Worm (Caenorhabditis elegans) whole organism, midembryonic: Measurements from ENCODE around the gene srv-29.

Experiments used
- T22C8.4 ChIP-seq: fragments of 200-800 bp; sonication (Bioruptor generic); IDR thresholded peaks from 2 replicates; pipeline ENCODE4 v1.3.6; 2022; ENCODE audit warnings: missing genetic modification characterization, missing compliant biosample characterization
- cog-1 ChIP-seq: sonication (generic microtip); optimal IDR thresholded peaks from 2 replicates; lab custom pipeline; 2016; ENCODE audit warnings: missing genetic modification characterization, missing compliant biosample characterization
- flt-1 ChIP-seq: fragments of 200-800 bp; sonication (Bioruptor generic); IDR thresholded peaks from 2 replicates; pipeline ENCODE4 v1.3.6; 2022; ENCODE audit warnings: missing genetic modification characterization, missing compliant biosample characterization
- klf-2 ChIP-seq: fragments of 200-800 bp; sonication (Bioruptor generic); conservative IDR thresholded peaks from 2 replicates; pipeline ENCODE4 v1.3.6; 2022; ENCODE audit warnings: missing genetic modification reagents, missing genetic modification characterization, missing compliant biosample characterization
- med-1 ChIP-seq: sonication (generic microtip); optimal IDR thresholded peaks from 2 replicates; lab custom pipeline; 2017; ENCODE audit warnings: missing genetic modification characterization, mild to moderate bottlenecking, missing compliant biosample characterization, antibody characterized with exemption, missing genetic modification reagents; ENCODE audit not compliant: insufficient read depth
- ref-1 ChIP-seq: fragments of 200-800 bp; sonication (Bioruptor generic); conservative IDR thresholded peaks from 2 replicates; pipeline ENCODE4 v1.3.6; 2022; ENCODE audit warnings: missing genetic modification reagents, missing genetic modification characterization, missing compliant biosample characterization
- tab-1 ChIP-seq: fragments of 200-800 bp; sonication (Bioruptor generic); IDR thresholded peaks from 2 replicates; pipeline ENCODE4 v1.3.6; 2022; ENCODE audit warnings: missing genetic modification characterization, missing compliant biosample characterization
- ztf-23 ChIP-seq: fragments of 200-800 bp; sonication (Bioruptor generic); IDR thresholded peaks from 2 replicates; pipeline ENCODE4 v1.3.6; 2022; ENCODE audit warnings: missing genetic modification reagents, missing genetic modification characterization, missing compliant biosample characterization
- ztf-29 ChIP-seq: fragments of 200-800 bp; sonication (Bioruptor generic); IDR thresholded peaks from 2 replicates; pipeline ENCODE4 v1.3.6; 2022; ENCODE audit warnings: missing genetic modification reagents, missing genetic modification characterization, missing compliant biosample characterization

Gene srv-29

DNA sequence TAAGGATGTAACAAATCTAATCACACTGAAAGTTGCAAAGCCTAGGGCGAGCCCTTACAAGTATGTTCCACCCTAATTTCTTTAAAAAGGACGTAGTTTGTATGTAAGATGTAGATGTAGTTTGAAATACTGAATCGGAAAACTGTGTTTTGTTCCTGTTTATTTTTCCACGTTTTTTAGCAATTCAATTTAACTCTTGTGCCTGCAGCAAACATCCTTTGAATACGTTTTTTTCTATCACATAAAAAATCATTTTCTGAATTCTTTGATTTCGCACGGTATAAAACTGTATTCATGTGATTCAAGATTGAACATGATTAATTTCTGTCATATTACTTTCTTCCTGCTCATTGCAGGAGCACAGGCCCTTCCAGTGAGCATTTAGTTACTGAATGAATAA is 26.4 kb downstream of the srv-29 start, which contains the start of gene F58F9.9:
Gene F58F9.9 (plus strand): TSS at position 301 of the 400 bp plus-strand sequence.
- no peak for TF ChIP-seq tab-1
- TF ChIP-seq cog-1 (tag; lab: Kevin White, UChicago), result no peak
- TF ChIP-seq med-1 (GFP tag; lab: Kevin White, UChicago), result no peak
- no peak for TF ChIP-seq ztf-29 (GFP tag; lab: Robert Waterston, UW)
- TF ChIP-seq flt-1 (GFP tag; lab: Robert Waterston, UW), result no peak
- no peak for TF ChIP-seq ztf-23 (GFP tag; lab: Robert Waterston, UW)
- no peak for TF ChIP-seq ref-1 (GFP tag; lab: Robert Waterston, UW)
- TF ChIP-seq T22C8.4 (GFP tag; lab: Robert Waterston, UW), result no peak
- TF ChIP-seq klf-2, result no peak

ce11 chrIV:6237508-6238227 is 28.7 kb downstream of the srv-29 start, which contains the start of the genes F58F9.6 and F58F9.8:
F58F9.6 (minus strand) TSS chrIV:6237608.
F58F9.8 (plus strand) TSS chrIV:6238177.
- TF ChIP-seq ztf-23 (GFP tag; lab: Robert Waterston, UW) (no peak), klf-2 (no peak)

- TF ChIP-seq ztf-23 (GFP tag; lab: Robert Waterston, UW) (no peak), T22C8.4 (GFP tag; lab: Robert Waterston, UW) (no peak), med-1 (GFP tag; lab: Kevin White, UChicago) (no peak), flt-1 (GFP tag; lab: Robert Waterston, UW) (no peak), ztf-29 (GFP tag; lab: Robert Waterston, UW) (no peak), klf-2 (no peak), cog-1 (tag; lab: Kevin White, UChicago) (no peak), tab-1 (no peak), ref-1 (GFP tag; lab: Robert Waterston, UW) (no peak)
Observed at ce11 chrIV:6232769-6233290, 33.6 kb downstream of the srv-29 start, which contains the start of gene F58F9.3. F58F9.3 (plus strand) TSS chrIV:6233240.

- no peak for TF ChIP-seq T22C8.4 (GFP tag; lab: Robert Waterston, UW)
- TF ChIP-seq med-1 (GFP tag; lab: Kevin White, UChicago), result no peak
- no peak for TF ChIP-seq cog-1 (tag; lab: Kevin White, UChicago)
- no peak for TF ChIP-seq ztf-29 (GFP tag; lab: Robert Waterston, UW)
- no peak for TF ChIP-seq ref-1 (GFP tag; lab: Robert Waterston, UW)
- no peak for TF ChIP-seq klf-2
- TF ChIP-seq ztf-23 (GFP tag; lab: Robert Waterston, UW), result no peak
- TF ChIP-seq tab-1, result no peak
- no peak for TF ChIP-seq flt-1 (GFP tag; lab: Robert Waterston, UW)
Observed at ce11 chrIV:6230560-6231073, 35.8 kb downstream of the srv-29 start, which contains the start of gene F58F9.4. F58F9.4 (plus strand) TSS chrIV:6231023.

DNA sequence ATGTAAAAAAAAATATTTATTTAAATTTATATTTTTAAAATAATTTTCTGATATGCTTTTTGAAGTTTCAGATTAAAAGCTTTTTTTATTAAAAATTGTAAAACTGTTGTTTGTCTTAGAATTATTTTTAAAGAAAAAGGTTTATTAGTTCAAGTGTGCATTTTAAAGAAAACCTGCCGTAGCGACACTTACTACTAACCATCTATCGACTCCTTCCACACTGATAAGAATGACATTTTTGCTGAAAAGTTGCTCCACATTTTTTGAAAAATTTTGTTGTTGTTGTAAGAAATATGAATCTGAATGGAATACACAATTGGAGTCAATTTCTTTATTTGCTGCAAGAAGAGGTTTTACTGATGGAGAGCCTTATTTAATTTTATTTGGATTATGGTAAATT is 38.4 kb downstream of the srv-29 start, which contains the start of gene C49A9.1:
Gene C49A9.1 (plus strand): TSS at position 217 of the 400 bp plus-strand sequence.
- no peak for TF ChIP-seq flt-1 (GFP tag; lab: Robert Waterston, UW)
- no peak for TF ChIP-seq tab-1
- TF ChIP-seq ztf-29 (GFP tag; lab: Robert Waterston, UW), result no peak
- no peak for TF ChIP-seq ztf-23 (GFP tag; lab: Robert Waterston, UW)
- no peak for TF ChIP-seq ref-1 (GFP tag; lab: Robert Waterston, UW)
- no peak for TF ChIP-seq klf-2
- TF ChIP-seq T22C8.4 (GFP tag; lab: Robert Waterston, UW), result no peak
- TF ChIP-seq med-1 (GFP tag; lab: Kevin White, UChicago), result no peak
- TF ChIP-seq cog-1 (tag; lab: Kevin White, UChicago), result no peak

DNA sequence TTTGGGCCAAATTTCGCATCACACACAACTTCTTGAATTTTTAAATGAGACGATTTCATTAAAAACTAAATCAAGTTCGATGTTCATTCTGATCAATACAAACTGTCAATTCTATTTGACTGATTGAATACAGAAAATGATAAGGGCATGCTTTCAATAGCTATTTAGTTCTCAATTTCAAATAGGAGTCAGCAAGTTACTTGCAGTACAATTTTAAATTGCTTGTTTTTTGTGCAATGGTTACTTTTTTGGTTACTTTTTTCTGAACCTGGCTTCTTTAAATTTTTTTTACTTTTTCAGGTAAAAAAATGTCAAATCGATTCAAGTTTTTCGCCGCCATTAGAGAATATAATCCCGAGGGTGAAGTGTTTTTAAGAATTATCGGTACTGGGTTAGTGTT is 41.3 kb downstream of the srv-29 start, which contains the start of gene C49A9.2:
Gene C49A9.2 (plus strand): TSS at position 301 of the 400 bp plus-strand sequence.
- TF ChIP-seq ztf-29 (GFP tag; lab: Robert Waterston, UW) (no peak), flt-1 (GFP tag; lab: Robert Waterston, UW) (no peak), tab-1 (no peak), ztf-23 (GFP tag; lab: Robert Waterston, UW) (no peak), ref-1 (GFP tag; lab: Robert Waterston, UW) (no peak), cog-1 (tag; lab: Kevin White, UChicago) (no peak), klf-2 (no peak), T22C8.4 (GFP tag; lab: Robert Waterston, UW) (no peak), med-1 (GFP tag; lab: Kevin White, UChicago) (no peak)

- TF ChIP-seq flt-1 (GFP tag; lab: Robert Waterston, UW) (no peak), ztf-23 (GFP tag; lab: Robert Waterston, UW) (no peak), klf-2 (no peak), cog-1 (tag; lab: Kevin White, UChicago) (no peak), ref-1 (GFP tag; lab: Robert Waterston, UW) (no peak), T22C8.4 (GFP tag; lab: Robert Waterston, UW) (no peak), ztf-29 (GFP tag; lab: Robert Waterston, UW) (no peak), med-1 (GFP tag; lab: Kevin White, UChicago) (no peak), tab-1 (no peak)
Observed at ce11 chrIV:6221878-6222277, 44.5 kb downstream of the srv-29 start, which contains the start of gene C49A9.3. C49A9.3 (plus strand) TSS chrIV:6222089.

- TF ChIP-seq ztf-29 (GFP tag; lab: Robert Waterston, UW), result no peak
Observed at ce11 chrIV:6219429-6219828, 47.0 kb downstream of the srv-29 start, which contains the start of gene C49A9.4. C49A9.4 (plus strand) TSS chrIV:6219693.

DNA sequence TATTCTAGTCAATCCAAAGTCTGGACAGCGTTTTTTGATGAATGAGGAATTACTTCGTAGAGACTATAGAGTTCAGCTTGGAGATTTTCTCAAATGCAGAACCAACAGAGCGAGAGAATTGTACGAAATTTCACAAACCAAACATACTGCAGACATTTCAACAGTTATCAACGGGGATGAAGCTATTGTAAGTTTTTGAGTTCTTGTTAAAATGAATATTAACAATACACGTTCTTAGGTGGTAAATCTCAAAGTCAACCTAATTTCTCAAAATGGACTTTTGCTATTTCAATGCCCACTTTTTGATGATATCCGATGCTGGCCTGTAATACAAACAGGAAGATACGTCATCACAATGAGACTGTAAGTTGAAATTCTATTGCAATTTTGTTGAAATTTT is 48.9 kb downstream of the srv-29 start:
- TF ChIP-seq tab-1 (no peak), ref-1 (GFP tag; lab: Robert Waterston, UW) (no peak), med-1 (GFP tag; lab: Kevin White, UChicago) (no peak), flt-1 (GFP tag; lab: Robert Waterston, UW) (no peak)
